Fruit fly (Drosophila melanogaster) whole organism, wandering third instar larva: ENCODE data around the gene CG15429.

ENCODE experiments used
- Abd-B ChIP-seq: fragments of >200 bp; optimal IDR thresholded peaks from 2 replicates; lab custom pipeline; 2017; ENCODE audit warnings: missing biosample characterization, missing genetic modification characterization
- CG32264 ChIP-seq: fragments of 200-800 bp; sonication (Bioruptor generic); optimal IDR thresholded peaks from 2 replicates; lab custom pipeline; 2016; ENCODE audit warnings: missing biosample characterization, missing genetic modification characterization
- CG9705 ChIP-seq: fragments of 200-800 bp; sonication (Bioruptor generic); optimal IDR thresholded peaks from 2 replicates; lab custom pipeline; 2018; ENCODE audit warnings: missing biosample characterization, mild to moderate bottlenecking, missing genetic modification characterization
- CrebA ChIP-seq: fragments of 200-800 bp; sonication (Bioruptor generic); optimal IDR thresholded peaks from 2 replicates; lab custom pipeline; 2016; ENCODE audit warnings: missing biosample characterization, mild to moderate bottlenecking, missing genetic modification characterization, borderline replicate concordance
- Dfd ChIP-seq: fragments of >200 bp; optimal IDR thresholded peaks from 2 replicates; lab custom pipeline; 2017; ENCODE audit warnings: missing biosample characterization, missing genetic modification characterization
- Dif ChIP-seq: fragments of 200-275, 200-300 bp; sonication (Bioruptor generic); optimal IDR thresholded peaks from 2 replicates; lab custom pipeline; 2018; ENCODE audit warnings: missing biosample characterization, missing genetic modification characterization; ENCODE audit not compliant: partially characterized antibody
- GATAd ChIP-seq: sonication (Bioruptor generic); optimal IDR thresholded peaks from 2 replicates; lab custom pipeline; 2016; ENCODE audit warnings: missing biosample characterization, missing genetic modification characterization
- HLH106 ChIP-seq: fragments of 200-800 bp; optimal IDR thresholded peaks from 3 replicates; lab custom pipeline; 2019; ENCODE audit warnings: missing biosample characterization, mild to moderate bottlenecking, missing genetic modification characterization, moderate library complexity
- Hnf4 ChIP-seq: fragments of 200-800 bp; sonication (Bioruptor generic); optimal IDR thresholded peaks from 2 replicates; lab custom pipeline; 2016; ENCODE audit warnings: missing biosample characterization, mild to moderate bottlenecking, missing genetic modification characterization
- Hr78 ChIP-seq: fragments of >200 bp; optimal IDR thresholded peaks from 2 replicates; lab custom pipeline; 2017; ENCODE audit warnings: missing biosample characterization, missing genetic modification characterization
- Hr83 ChIP-seq: fragments of 200-300 bp; sonication (Bioruptor generic); optimal IDR thresholded peaks from 2 replicates; lab custom pipeline; 2016; ENCODE audit warnings: missing biosample characterization, mild to moderate bottlenecking, missing genetic modification characterization, moderate library complexity; ENCODE audit not compliant: poor library complexity, severe bottlenecking
- Jra ChIP-seq: sonication (Bioruptor generic); optimal IDR thresholded peaks from 2 replicates; lab custom pipeline; 2016; ENCODE audit warnings: missing biosample characterization, missing genetic modification characterization
- Mio ChIP-seq: sonication (Bioruptor generic); optimal IDR thresholded peaks from 2 replicates; lab custom pipeline; 2016; ENCODE audit warnings: missing biosample characterization, missing genetic modification characterization
- Myc ChIP-seq: fragments of >200 bp; optimal IDR thresholded peaks from 2 replicates; lab custom pipeline; 2017
- N ChIP-seq: fragments of >200 bp; optimal IDR thresholded peaks from 2 replicates; lab custom pipeline; 2018; ENCODE audit warnings: missing biosample characterization, missing external identifiers, missing genetic modification characterization
- OdsH ChIP-seq: fragments of 200-800 bp; sonication (Bioruptor generic); optimal IDR thresholded peaks from 2 replicates; lab custom pipeline; 2016; ENCODE audit warnings: missing biosample characterization, mild to moderate bottlenecking, missing genetic modification characterization
- Rel ChIP-seq, 2 experiments: fragments of 200-800 bp; sonication (Bioruptor generic) in 1 of 2; optimal IDR thresholded peaks; 2 replicates in 1 of 2; 3 replicates in 1 of 2; lab custom pipeline; 2016 to 2019; ENCODE audit warnings: mild to moderate bottlenecking in 2 of 2, missing biosample characterization in 2 of 2, missing genetic modification characterization in 2 of 2, moderate library complexity in 1 of 2
- Sp1 ChIP-seq: fragments of 200-800 bp; sonication (Bioruptor generic); optimal IDR thresholded peaks from 3 replicates; lab custom pipeline; 2019; ENCODE audit warnings: missing biosample characterization, mild to moderate bottlenecking, missing genetic modification characterization, moderate library complexity
- Vsx2 ChIP-seq: fragments of 200-300, 225-300 bp; sonication (Bioruptor generic); optimal IDR thresholded peaks from 2 replicates; lab custom pipeline; 2018; ENCODE audit warnings: missing biosample characterization, missing genetic modification characterization; ENCODE audit not compliant: partially characterized antibody
- br ChIP-seq: fragments of 200-800 bp; sonication (Bioruptor generic); optimal IDR thresholded peaks from 2 replicates; lab custom pipeline; 2016; ENCODE audit warnings: missing biosample characterization, missing genetic modification characterization
- brk ChIP-seq: fragments of 200-800 bp; sonication (Bioruptor generic); optimal IDR thresholded peaks from 2 replicates; lab custom pipeline; 2016; ENCODE audit warnings: missing biosample characterization, mild to moderate bottlenecking, missing genetic modification characterization
- dl ChIP-seq, 2 experiments: fragments of 175-275, 200-275 bp in 1 of 2; fragments of 200-275 bp in 1 of 2; sonication (Bioruptor generic); optimal IDR thresholded peaks; lab custom pipeline; 2018; ENCODE audit warnings: mild to moderate bottlenecking in 2 of 2, missing biosample characterization in 2 of 2, missing genetic modification characterization in 2 of 2, moderate library complexity in 2 of 2; ENCODE audit not compliant: partially characterized antibody in 2 of 2, insufficient read depth in 1 of 2
- dmrt93B ChIP-seq: fragments of 200-800 bp; sonication (Bioruptor generic); optimal IDR thresholded peaks from 2 replicates; lab custom pipeline; 2018; ENCODE audit warnings: missing biosample characterization, mild to moderate bottlenecking, missing genetic modification characterization
- dsf ChIP-seq: sonication (Bioruptor generic); optimal IDR thresholded peaks from 2 replicates; lab custom pipeline; 2016; ENCODE audit warnings: missing biosample characterization, missing genetic modification characterization, borderline replicate concordance
- ey ChIP-seq: fragments of 200-800 bp; sonication (Bioruptor generic); optimal IDR thresholded peaks from 2 replicates; lab custom pipeline; 2016; ENCODE audit warnings: missing biosample characterization, missing genetic modification characterization
- foxo ChIP-seq, 2 experiments: fragments of 200-800 bp; sonication (Bioruptor generic); optimal IDR thresholded peaks; 2 replicates in 1 of 2; 3 replicates in 1 of 2; lab custom pipeline; 2016 to 2017; ENCODE audit warnings: missing biosample characterization in 2 of 2, missing genetic modification characterization in 2 of 2
- fru ChIP-seq: fragments of 200-800 bp; sonication (Bioruptor generic); optimal IDR thresholded peaks from 3 replicates; lab custom pipeline; 2016; ENCODE audit warnings: missing biosample characterization, mild to moderate bottlenecking, missing genetic modification characterization
- h ChIP-seq: fragments of 200-800 bp; sonication (Bioruptor generic); optimal IDR thresholded peaks from 3 replicates; lab custom pipeline; 2016; ENCODE audit warnings: missing biosample characterization, mild to moderate bottlenecking, missing genetic modification characterization
- jim ChIP-seq: fragments of 175-275, 200-325 bp; sonication (Bioruptor generic); optimal IDR thresholded peaks from 2 replicates; lab custom pipeline; 2016; ENCODE audit warnings: missing biosample characterization, mild to moderate bottlenecking, missing genetic modification characterization
- lola ChIP-seq: fragments of >200 bp; optimal IDR thresholded peaks from 2 replicates; lab custom pipeline; 2017; ENCODE audit warnings: missing biosample characterization, missing genetic modification characterization
- pan ChIP-seq: fragments of >200 bp; optimal IDR thresholded peaks from 2 replicates; lab custom pipeline; 2017
- psq ChIP-seq: fragments of 200-800 bp; sonication (Bioruptor generic); optimal IDR thresholded peaks from 3 replicates; lab custom pipeline; 2017; ENCODE audit warnings: missing biosample characterization, mild to moderate bottlenecking, missing genetic modification characterization, moderate library complexity
- rgr ChIP-seq: fragments of 200-800 bp; sonication (Bioruptor generic); optimal IDR thresholded peaks from 3 replicates; lab custom pipeline; 2016; ENCODE audit warnings: missing biosample characterization, mild to moderate bottlenecking, missing genetic modification characterization
- sage ChIP-seq: fragments of 200-800 bp; sonication (Bioruptor generic); optimal IDR thresholded peaks from 2 replicates; lab custom pipeline; 2016; ENCODE audit warnings: missing biosample characterization, mild to moderate bottlenecking, missing genetic modification characterization
- sv ChIP-seq: fragments of 200-800 bp; sonication (Bioruptor generic); optimal IDR thresholded peaks from 3 replicates; lab custom pipeline; 2016; ENCODE audit warnings: missing biosample characterization, missing genetic modification characterization
- tai ChIP-seq: sonication (Bioruptor generic); optimal IDR thresholded peaks from 2 replicates; lab custom pipeline; 2016; ENCODE audit warnings: missing biosample characterization, missing genetic modification characterization
- usp ChIP-seq: fragments of >200 bp; optimal IDR thresholded peaks from 2 replicates; lab custom pipeline; 2017; ENCODE audit warnings: missing biosample characterization, missing genetic modification characterization
- woc ChIP-seq: sonication (Bioruptor generic); optimal IDR thresholded peaks from 2 replicates; lab custom pipeline; 2016; ENCODE audit warnings: missing biosample characterization, mild to moderate bottlenecking, missing genetic modification characterization

The CG15429 gene

dm6 chr2L:4350683-4351324 lies 2.0 kb upstream of the CG15429 start:
- no peak for TF ChIP-seq Myc (lab: Kevin White, UChicago)
- TF ChIP-seq HLH106 (tag; lab: Kevin White, UChicago): peak; percentile 51
- TF ChIP-seq pan: no peak
- no peak for TF ChIP-seq GATAd (GFP tag; lab: Kevin White, UChicago)
- TF ChIP-seq psq: peak; percentile 8
- TF ChIP-seq Hnf4: peak; percentile 36
- peak in 1 of 2 experiments; percentile 61 for TF ChIP-seq foxo (GFP tag; optimal IDR thresholded peaks at IDR 0.05; lab: Kevin White, UChicago)
- TF ChIP-seq fru (GFP tag; lab: Kevin White, UChicago): peak; percentile 59
- TF ChIP-seq jim (GFP tag; lab: Kevin White, UChicago): no peak
- TF ChIP-seq sage (GFP tag; lab: Kevin White, UChicago): no peak
- TF ChIP-seq N (GFP tag; lab: Kevin White, UChicago): no peak
- peak; percentile 48 for TF ChIP-seq OdsH (GFP tag; lab: Kevin White, UChicago)
- no peak for TF ChIP-seq Mio (GFP tag; lab: Kevin White, UChicago)
- TF ChIP-seq h (GFP tag; lab: Kevin White, UChicago): peak; percentile 58
- TF ChIP-seq lola (GFP tag; lab: Kevin White, UChicago): no peak
- TF ChIP-seq sv: peak; percentile 50
- TF ChIP-seq dmrt93B: no peak
- peak; percentile 55 for TF ChIP-seq ey (GFP tag; lab: Kevin White, UChicago)
- peak; percentile 38 for TF ChIP-seq br (GFP tag; lab: Kevin White, UChicago)
- no peak for TF ChIP-seq tai (GFP tag; lab: Kevin White, UChicago)
- no peak for TF ChIP-seq Rel (GFP tag; optimal IDR thresholded peaks at IDR 0.05; lab: Kevin White, UChicago)
- TF ChIP-seq Rel (tag; optimal IDR thresholded peaks at IDR 0.05; lab: Kevin White, UChicago): no peak
- no peak for TF ChIP-seq Dfd (GFP tag; lab: Kevin White, UChicago)
- TF ChIP-seq Vsx2 (GFP tag; lab: Kevin White, UChicago): no peak
- TF ChIP-seq Jra (GFP tag; lab: Kevin White, UChicago): peak; percentile 13
- no peak for TF ChIP-seq Hr83 (GFP tag; lab: Kevin White, UChicago)
- TF ChIP-seq CG32264 (GFP tag; lab: Kevin White, UChicago): no peak
- no peak for TF ChIP-seq Abd-B (GFP tag; lab: Kevin White, UChicago)
- TF ChIP-seq dl (GFP tag; optimal IDR thresholded peaks at IDR 0.05; lab: Kevin White, UChicago; ENCODE audit: insufficient read depth in 1 of 2, partially characterized antibody in 2 of 2): no peak
- no peak for TF ChIP-seq CrebA (GFP tag; lab: Kevin White, UChicago)
- TF ChIP-seq woc (GFP tag; lab: Kevin White, UChicago): peak; percentile 25
- peak; percentile 45 for TF ChIP-seq rgr (GFP tag; lab: Kevin White, UChicago)
- no peak for TF ChIP-seq usp
- no peak for TF ChIP-seq Dif (GFP tag; lab: Kevin White, UChicago)
- TF ChIP-seq brk (GFP tag; lab: Kevin White, UChicago): no peak
- no peak for TF ChIP-seq dsf (GFP tag; lab: Kevin White, UChicago)
- TF ChIP-seq Hr78: no peak
- TF ChIP-seq Sp1: peak; percentile 32
- TF ChIP-seq CG9705 (GFP tag; lab: Kevin White, UChicago): no peak

dm6 chr2L:4355066-4355465 lies 2.3 kb downstream of the CG15429 start:
- TF ChIP-seq Hr83 (GFP tag; lab: Kevin White, UChicago) (no peak), Hr78 (no peak), brk (GFP tag; lab: Kevin White, UChicago) (no peak), dsf (GFP tag; lab: Kevin White, UChicago) (no peak), N (GFP tag; lab: Kevin White, UChicago) (no peak), Vsx2 (GFP tag; lab: Kevin White, UChicago) (no peak), usp (no peak), Dif (GFP tag; lab: Kevin White, UChicago) (no peak), tai (GFP tag; lab: Kevin White, UChicago) (no peak)
